Worm (Caenorhabditis elegans) whole organism, L3 larva: ENCODE results near the gene F14F7.5.
A peak's percentile ranks its signal among the peaks of the same experiment; 100 is the strongest.

ENCODE experiments used
- R02D3.7 ChIP-seq: fragments of 150-350 bp; optimal IDR thresholded peaks from 2 replicates; lab custom pipeline; 2014; ENCODE audit warnings: missing biosample characterization, missing genetic modification characterization
- ZK546.5 ChIP-seq: sonication (generic microtip); optimal IDR thresholded peaks from 2 replicates; lab custom pipeline; 2017; ENCODE audit warnings: missing biosample characterization, missing genetic modification characterization
- aly-2 ChIP-seq: fragments of 150-350 bp; optimal IDR thresholded peaks from 2 replicates; lab custom pipeline; 2014; ENCODE audit warnings: missing biosample characterization, missing genetic modification characterization
- ceh-16 ChIP-seq: sonication (generic microtip); optimal IDR thresholded peaks from 2 replicates; lab custom pipeline; 2017; ENCODE audit warnings: missing biosample characterization, missing genetic modification characterization
- ceh-9 ChIP-seq: sonication (generic microtip); optimal IDR thresholded peaks from 2 replicates; lab custom pipeline; 2018; ENCODE audit warnings: missing biosample characterization, missing genetic modification characterization
- daf-12 ChIP-seq: fragments of 150-350 bp; optimal IDR thresholded peaks from 2 replicates; lab custom pipeline; 2014; ENCODE audit warnings: missing biosample characterization, missing genetic modification reagents, missing genetic modification characterization
- egl-5 ChIP-seq: fragments of 150-350 bp; optimal IDR thresholded peaks from 2 replicates; lab custom pipeline; 2017; ENCODE audit warnings: missing biosample characterization, missing genetic modification reagents, missing genetic modification characterization, inconsistent platforms
- elt-1 ChIP-seq: fragments of 150-350 bp; optimal IDR thresholded peaks from 2 replicates; lab custom pipeline; 2014; ENCODE audit warnings: missing biosample characterization, missing genetic modification characterization
- elt-2 ChIP-seq: sonication (generic microtip); optimal IDR thresholded peaks from 2 replicates; lab custom pipeline; 2016; ENCODE audit warnings: missing genetic modification reagents, mild to moderate bottlenecking, missing genetic modification characterization, missing compliant biosample characterization
- fkh-10 ChIP-seq: sonication (generic microtip); optimal IDR thresholded peaks from 2 replicates; lab custom pipeline; 2017; ENCODE audit warnings: missing biosample characterization, missing genetic modification reagents, missing genetic modification characterization
- fkh-2 ChIP-seq: fragments of 150-350 bp; optimal IDR thresholded peaks from 2 replicates; lab custom pipeline; 2014; ENCODE audit warnings: missing biosample characterization, missing genetic modification reagents, missing genetic modification characterization
- fos-1 ChIP-seq: fragments of 150-350 bp; optimal IDR thresholded peaks from 2 replicates; lab custom pipeline; 2014; ENCODE audit warnings: missing biosample characterization, missing genetic modification characterization
- hmg-11 ChIP-seq: sonication (generic microtip); optimal IDR thresholded peaks from 2 replicates; lab custom pipeline; 2016; ENCODE audit warnings: missing genetic modification characterization, missing compliant biosample characterization
- jun-1 ChIP-seq: fragments of 150-350 bp; optimal IDR thresholded peaks from 2 replicates; lab custom pipeline; 2014; ENCODE audit warnings: missing biosample characterization, missing genetic modification reagents, missing genetic modification characterization
- lin-39 ChIP-seq: fragments of 150-350 bp; optimal IDR thresholded peaks from 2 replicates; lab custom pipeline; 2018; ENCODE audit warnings: missing biosample characterization, missing genetic modification reagents, missing genetic modification characterization
- lsy-12 ChIP-seq: sonication (generic microtip); optimal IDR thresholded peaks from 2 replicates; lab custom pipeline; 2016; ENCODE audit warnings: mild to moderate bottlenecking, missing genetic modification characterization, missing compliant biosample characterization
- mdl-1 ChIP-seq: fragments of 150-350 bp; optimal IDR thresholded peaks from 2 replicates; lab custom pipeline; 2014; ENCODE audit warnings: missing biosample characterization, missing genetic modification characterization
- mml-1 ChIP-seq: fragments of 150-350 bp; sonication (generic microtip); optimal IDR thresholded peaks from 3 replicates; lab custom pipeline; 2014; ENCODE audit warnings: missing biosample characterization, missing genetic modification characterization
- nfya-1 ChIP-seq: sonication (generic microtip); optimal IDR thresholded peaks from 2 replicates; lab custom pipeline; 2017; ENCODE audit warnings: missing genetic modification characterization, mild to moderate bottlenecking, missing compliant biosample characterization, antibody characterized with exemption, moderate library complexity; ENCODE audit not compliant: insufficient read depth
- nhr-12 ChIP-seq: fragments of 150-350 bp; optimal IDR thresholded peaks from 2 replicates; lab custom pipeline; 2014; ENCODE audit warnings: missing biosample characterization, missing genetic modification characterization
- nhr-23 ChIP-seq: fragments of 150-350 bp; optimal IDR thresholded peaks from 2 replicates; lab custom pipeline; 2014; ENCODE audit warnings: missing biosample characterization, missing genetic modification reagents, missing genetic modification characterization
- nhr-237 ChIP-seq: fragments of 150-350 bp; optimal IDR thresholded peaks from 2 replicates; lab custom pipeline; 2014; ENCODE audit warnings: missing biosample characterization, missing genetic modification characterization
- nhr-25 ChIP-seq: sonication (generic microtip); optimal IDR thresholded peaks from 2 replicates; lab custom pipeline; 2017; ENCODE audit warnings: missing biosample characterization, missing genetic modification characterization
- nhr-28 ChIP-seq: fragments of 150-350 bp; optimal IDR thresholded peaks from 2 replicates; lab custom pipeline; 2014; ENCODE audit warnings: missing biosample characterization, missing genetic modification characterization
- nhr-43 ChIP-seq: sonication (generic microtip); optimal IDR thresholded peaks from 2 replicates; lab custom pipeline; 2016; ENCODE audit warnings: mild to moderate bottlenecking, missing genetic modification characterization, missing compliant biosample characterization; ENCODE audit not compliant: poor library complexity, severe bottlenecking
- nhr-67 ChIP-seq: fragments of 150-350 bp; optimal IDR thresholded peaks from 2 replicates; lab custom pipeline; 2014; ENCODE audit warnings: missing biosample characterization, missing genetic modification characterization
- nhr-77 ChIP-seq: fragments of 150-350 bp; optimal IDR thresholded peaks from 2 replicates; lab custom pipeline; 2014; ENCODE audit warnings: missing biosample characterization, missing genetic modification characterization
- pha-4 ChIP-seq: fragments of 150-350 bp; optimal IDR thresholded peaks from 2 replicates; lab custom pipeline; 2014; ENCODE audit warnings: missing biosample characterization, missing genetic modification reagents, missing genetic modification characterization
- pqm-1 ChIP-seq: fragments of 150-350 bp; optimal IDR thresholded peaks from 2 replicates; lab custom pipeline; 2017; ENCODE audit warnings: missing biosample characterization, missing genetic modification characterization, inconsistent platforms
- sea-2 ChIP-seq: fragments of 150-350 bp; sonication (generic microtip); optimal IDR thresholded peaks from 4 replicates; lab custom pipeline; 2014; ENCODE audit warnings: missing biosample characterization, missing genetic modification reagents, missing genetic modification characterization
- skn-1 ChIP-seq: fragments of 150-350 bp; optimal IDR thresholded peaks from 2 replicates; lab custom pipeline; 2014; ENCODE audit warnings: missing biosample characterization, missing genetic modification characterization
- snpc-4 ChIP-seq: fragments of 150-350 bp; optimal IDR thresholded peaks from 2 replicates; lab custom pipeline; 2014; ENCODE audit warnings: missing biosample characterization, missing genetic modification characterization
- tbx-2 ChIP-seq: sonication (generic microtip); optimal IDR thresholded peaks from 2 replicates; lab custom pipeline; 2016; ENCODE audit warnings: mild to moderate bottlenecking, missing genetic modification characterization, missing compliant biosample characterization
- unc-39 ChIP-seq: sonication (generic microtip); optimal IDR thresholded peaks from 4 replicates; lab custom pipeline; 2017; ENCODE audit warnings: missing biosample characterization, missing genetic modification characterization
- unc-62 ChIP-seq: fragments of 150-350 bp; sonication (generic microtip); optimal IDR thresholded peaks from 4 replicates; lab custom pipeline; 2014; ENCODE audit warnings: missing biosample characterization, missing genetic modification reagents, missing genetic modification characterization
- zag-1 ChIP-seq: fragments of 150-350 bp; optimal IDR thresholded peaks from 2 replicates; lab custom pipeline; 2014; ENCODE audit warnings: missing biosample characterization, missing genetic modification characterization
- ztf-11 ChIP-seq: fragments of 150-350 bp; optimal IDR thresholded peaks from 2 replicates; lab custom pipeline; 2014; ENCODE audit warnings: missing biosample characterization, missing genetic modification characterization
- ztf-4 ChIP-seq: fragments of 150-350 bp; optimal IDR thresholded peaks from 2 replicates; lab custom pipeline; 2014; ENCODE audit warnings: missing biosample characterization, missing genetic modification characterization

Gene F14F7.5

ce11 chrIII:13062989-13063388 is 31.2 kb downstream of the F14F7.5 start:
- TF ChIP-seq skn-1 (tag; lab: Kevin White, UChicago) = no peak
- no peak for TF ChIP-seq nhr-23
- TF ChIP-seq tbx-2 = no peak
- TF ChIP-seq mdl-1 (tag; lab: Kevin White, UChicago) = no peak
- TF ChIP-seq nhr-28 = no peak
- no peak for TF ChIP-seq nfya-1 (tag; lab: Kevin White, UChicago)
- TF ChIP-seq elt-1 = no peak
- no peak for TF ChIP-seq hmg-11 (tag; lab: Kevin White, UChicago)
- TF ChIP-seq nhr-67 (tag; lab: Kevin White, UChicago) = no peak
- TF ChIP-seq sea-2 = no peak
- no peak for TF ChIP-seq pha-4 (tag; lab: Kevin White, UChicago)
- no peak for TF ChIP-seq R02D3.7
- TF ChIP-seq lin-39 (tag; lab: Kevin White, UChicago) = no peak
- no peak for TF ChIP-seq nhr-12 (tag; lab: Kevin White, UChicago)
- TF ChIP-seq fkh-2 (tag; lab: Kevin White, UChicago) = no peak
- TF ChIP-seq daf-12 (tag; lab: Kevin White, UChicago) = no peak

ce11 chrIII:13064213-13065184 is 32.7 kb downstream of the F14F7.5 start:
- TF ChIP-seq ztf-11 (tag; lab: Kevin White, UChicago) (no peak), mdl-1 (tag; lab: Kevin White, UChicago) (no peak), jun-1 (tag; lab: Kevin White, UChicago) (no peak), nfya-1 (tag; lab: Kevin White, UChicago) (peak; percentile 2), R02D3.7 (no peak), tbx-2 (no peak)

ce11 chrIII:13065694-13066093 is 33.9 kb downstream of the F14F7.5 start:
- TF ChIP-seq nhr-43 (tag; lab: Kevin White, UChicago) (no peak), skn-1 (tag; lab: Kevin White, UChicago) (no peak), zag-1 (no peak), nhr-67 (tag; lab: Kevin White, UChicago) (no peak), fos-1 (tag; lab: Kevin White, UChicago) (no peak), nfya-1 (tag; lab: Kevin White, UChicago) (no peak), aly-2 (tag; lab: Kevin White, UChicago) (no peak), snpc-4 (no peak), nhr-25 (peak; percentile 17), fkh-10 (GFP tag; lab: Kevin White, UChicago) (no peak), lsy-12 (tag; lab: Kevin White, UChicago) (peak; percentile 39), tbx-2 (no peak), lin-39 (tag; lab: Kevin White, UChicago) (no peak), elt-2 (tag; lab: Kevin White, UChicago) (no peak)

DNA sequence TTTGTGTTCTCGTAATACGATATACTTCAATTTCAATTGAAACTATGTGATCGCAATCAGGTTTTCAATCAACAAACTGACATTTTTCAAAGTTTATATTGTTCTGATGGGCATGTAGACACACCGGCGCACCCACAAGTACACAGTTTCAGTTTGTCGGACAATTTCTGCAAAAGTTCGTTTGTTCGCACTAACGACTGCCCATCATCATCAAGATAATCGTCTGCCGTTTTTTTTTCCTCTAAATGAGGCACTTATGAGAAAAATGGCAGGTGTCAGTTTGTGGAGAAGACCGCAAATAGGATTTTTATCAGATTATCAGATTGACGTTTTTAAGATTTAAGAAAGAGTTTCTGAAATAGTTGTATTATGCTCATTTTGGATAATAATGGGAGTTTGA is 35.0 kb downstream of the F14F7.5 start:
- TF ChIP-seq egl-5 (peak; percentile 22), pqm-1 (no peak)

- TF ChIP-seq elt-1 (peak; percentile 15), skn-1 (tag; lab: Kevin White, UChicago) (peak; percentile 59), nfya-1 (tag; lab: Kevin White, UChicago) (peak; percentile 94), sea-2 (peak; percentile 35), ZK546.5 (tag; lab: Kevin White, UChicago) (no peak), nhr-25 (peak; percentile 79), mml-1 (tag; lab: Kevin White, UChicago) (no peak), mdl-1 (tag; lab: Kevin White, UChicago) (peak; percentile 83), egl-5 (peak; percentile 84), lsy-12 (tag; lab: Kevin White, UChicago) (peak; percentile 58), ceh-9 (tag; lab: Kevin White, UChicago) (no peak), tbx-2 (peak; percentile 60), elt-2 (tag; lab: Kevin White, UChicago) (peak; percentile 73), ztf-11 (tag; lab: Kevin White, UChicago) (no peak), unc-62 (GFP tag; lab: Kevin White, UChicago) (peak; percentile 38), unc-39 (tag; lab: Kevin White, UChicago) (no peak), ceh-16 (tag; lab: Kevin White, UChicago) (no peak), fkh-10 (GFP tag; lab: Kevin White, UChicago) (peak; percentile 82), ztf-4 (tag; lab: Kevin White, UChicago) (no peak), aly-2 (tag; lab: Kevin White, UChicago) (no peak), hmg-11 (tag; lab: Kevin White, UChicago) (peak; percentile 98), nhr-67 (tag; lab: Kevin White, UChicago) (no peak), pha-4 (tag; lab: Kevin White, UChicago) (peak; percentile 94), nhr-28 (no peak), nhr-237 (no peak), nhr-77 (tag; lab: Kevin White, UChicago) (no peak)
Measured at ce11 chrIII:13067884-13068767, 36.3 kb downstream of the F14F7.5 start.
